Fruit fly (Drosophila melanogaster) whole organism, wandering third instar larva: ENCODE results near the gene Syp.

ENCODE experiments used
- Abd-B ChIP-seq: fragments of >200 bp; optimal IDR thresholded peaks from 2 replicates; lab custom pipeline; 2017; ENCODE audit warnings: missing biosample characterization, missing genetic modification characterization
- CrebA ChIP-seq: fragments of 200-800 bp; sonication (Bioruptor generic); optimal IDR thresholded peaks from 2 replicates; lab custom pipeline; 2016; ENCODE audit warnings: missing biosample characterization, mild to moderate bottlenecking, missing genetic modification characterization, borderline replicate concordance
- Dif ChIP-seq: fragments of 200-275, 200-300 bp; sonication (Bioruptor generic); optimal IDR thresholded peaks from 2 replicates; lab custom pipeline; 2018; ENCODE audit warnings: missing biosample characterization, missing genetic modification characterization; ENCODE audit not compliant: partially characterized antibody
- GATAd ChIP-seq: sonication (Bioruptor generic); optimal IDR thresholded peaks from 2 replicates; lab custom pipeline; 2016; ENCODE audit warnings: missing biosample characterization, missing genetic modification characterization
- Hr78 ChIP-seq: fragments of >200 bp; optimal IDR thresholded peaks from 2 replicates; lab custom pipeline; 2017; ENCODE audit warnings: missing biosample characterization, missing genetic modification characterization
- Jra ChIP-seq: sonication (Bioruptor generic); optimal IDR thresholded peaks from 2 replicates; lab custom pipeline; 2016; ENCODE audit warnings: missing biosample characterization, missing genetic modification characterization
- Myc ChIP-seq: fragments of >200 bp; optimal IDR thresholded peaks from 2 replicates; lab custom pipeline; 2017
- OdsH ChIP-seq: fragments of 200-800 bp; sonication (Bioruptor generic); optimal IDR thresholded peaks from 2 replicates; lab custom pipeline; 2016; ENCODE audit warnings: missing biosample characterization, mild to moderate bottlenecking, missing genetic modification characterization
- Vsx2 ChIP-seq: fragments of 200-300, 225-300 bp; sonication (Bioruptor generic); optimal IDR thresholded peaks from 2 replicates; lab custom pipeline; 2018; ENCODE audit warnings: missing biosample characterization, missing genetic modification characterization; ENCODE audit not compliant: partially characterized antibody
- brk ChIP-seq: fragments of 200-800 bp; sonication (Bioruptor generic); optimal IDR thresholded peaks from 2 replicates; lab custom pipeline; 2016; ENCODE audit warnings: missing biosample characterization, mild to moderate bottlenecking, missing genetic modification characterization
- fru ChIP-seq: fragments of 200-800 bp; sonication (Bioruptor generic); optimal IDR thresholded peaks from 3 replicates; lab custom pipeline; 2016; ENCODE audit warnings: missing biosample characterization, mild to moderate bottlenecking, missing genetic modification characterization
- h ChIP-seq: fragments of 200-800 bp; sonication (Bioruptor generic); optimal IDR thresholded peaks from 3 replicates; lab custom pipeline; 2016; ENCODE audit warnings: missing biosample characterization, mild to moderate bottlenecking, missing genetic modification characterization
- psq ChIP-seq: fragments of 200-800 bp; sonication (Bioruptor generic); optimal IDR thresholded peaks from 3 replicates; lab custom pipeline; 2017; ENCODE audit warnings: missing biosample characterization, mild to moderate bottlenecking, missing genetic modification characterization, moderate library complexity
- usp ChIP-seq: fragments of >200 bp; optimal IDR thresholded peaks from 2 replicates; lab custom pipeline; 2017; ENCODE audit warnings: missing biosample characterization, missing genetic modification characterization

- TF ChIP-seq brk (GFP tag; lab: Kevin White, UChicago) (no peak), fru (GFP tag; lab: Kevin White, UChicago) (no peak), GATAd (no peak), Hr78 (GFP tag; lab: Kevin White, UChicago) (no peak), OdsH (GFP tag; lab: Kevin White, UChicago) (no peak), Dif (GFP tag; lab: Kevin White, UChicago) (no peak), psq (no peak), CrebA (GFP tag; lab: Kevin White, UChicago) (no peak), h (no peak), Myc (no peak), Vsx2 (no peak), usp (no peak), Jra (GFP tag; lab: Kevin White, UChicago) (no peak), Abd-B (GFP tag; lab: Kevin White, UChicago) (no peak)
Measured at dm6 chr3R:20756429-20756828, at the start of gene Syp.
